Worm (Caenorhabditis elegans) whole organism, L2 larva: ENCODE measurements around the gene Y38F1A.2.

Source experiments
- F13H6.1 ChIP-seq: sonication (generic microtip); optimal IDR thresholded peaks from 2 replicates; lab custom pipeline; 2016; ENCODE audit warnings: missing genetic modification characterization, missing compliant biosample characterization
- Y55F3AM.14 ChIP-seq: fragments of 200-800 bp; sonication (Bioruptor generic); optimal IDR thresholded peaks from 2 replicates; lab custom pipeline; 2018; ENCODE audit warnings: mild to moderate bottlenecking, missing genetic modification characterization, missing compliant biosample characterization
- ceh-82 ChIP-seq: fragments of 150-350 bp; optimal IDR thresholded peaks from 2 replicates; lab custom pipeline; 2014; ENCODE audit warnings: missing biosample characterization, missing genetic modification characterization
- lin-39 ChIP-seq: fragments of 150-350 bp; optimal IDR thresholded peaks from 2 replicates; lab custom pipeline; 2014; ENCODE audit warnings: missing biosample characterization, missing genetic modification reagents, missing genetic modification characterization
- nhr-12 ChIP-seq: fragments of 150-350 bp; optimal IDR thresholded peaks from 2 replicates; lab custom pipeline; 2014; ENCODE audit warnings: missing biosample characterization, missing genetic modification characterization
- ztf-11 ChIP-seq: sonication (generic microtip); optimal IDR thresholded peaks from 2 replicates; lab custom pipeline; 2017; ENCODE audit warnings: missing biosample characterization, missing genetic modification characterization

- no peak for TF ChIP-seq ceh-82 (tag; lab: Kevin White, UChicago)
- no peak for TF ChIP-seq lin-39 (tag; lab: Kevin White, UChicago)
- no peak for TF ChIP-seq nhr-12
- TF ChIP-seq Y55F3AM.14 (GFP tag; lab: Kevin White, UChicago) = no peak
- TF ChIP-seq ztf-11 (tag; lab: Kevin White, UChicago) = no peak
- TF ChIP-seq F13H6.1 (tag; lab: Kevin White, UChicago) = no peak
These were observed 46.0 kb downstream of the Y38F1A.2 start, which contains the start of gene Y38F1A.8 for ce11 chrII:13000753-13001152.
